Fruit fly (Drosophila melanogaster) whole organism, embryonic: Measurements from ENCODE around the gene CG12560.

Experiments used
- Abd-B ChIP-seq: fragments of 200-800 bp; sonication (Bioruptor generic); optimal IDR thresholded peaks from 2 replicates; lab custom pipeline; 2018; ENCODE audit warnings: missing biosample characterization, mild to moderate bottlenecking, missing genetic modification characterization, moderate library complexity
- CG10209 ChIP-seq: fragments of 200-800 bp; sonication (Bioruptor generic); optimal IDR thresholded peaks from 3 replicates; lab custom pipeline; 2017; ENCODE audit warnings: missing biosample characterization, mild to moderate bottlenecking, missing genetic modification characterization, missing genetic modification reagents
- CG1529 ChIP-seq: fragments of 200-800 bp; sonication (Bioruptor generic); optimal IDR thresholded peaks from 3 replicates; lab custom pipeline; 2018; ENCODE audit warnings: missing biosample characterization, missing genetic modification characterization
- CG31441 ChIP-seq: fragments of 200-800 bp; sonication (Bioruptor generic); IDR thresholded peaks from 2 replicates; pipeline ENCODE4 v1.3.6; 2022; ENCODE audit warnings: missing biosample characterization, missing genetic modification characterization
- HLH4C ChIP-seq: fragments of 200-800 bp; sonication (Bioruptor generic); IDR thresholded peaks from 3 replicates; pipeline ENCODE4 v1.3.6; 2022; ENCODE audit warnings: missing biosample characterization, missing genetic modification characterization; ENCODE audit not compliant: partially characterized antibody
- Ssrp ChIP-seq: fragments of 200-800 bp; sonication (Bioruptor generic); optimal IDR thresholded peaks from 2 replicates; lab custom pipeline; 2018; ENCODE audit warnings: missing biosample characterization, mild to moderate bottlenecking, missing genetic modification characterization, moderate library complexity
- oc ChIP-seq: fragments of 200-800 bp; sonication (Bioruptor generic); optimal IDR thresholded peaks from 2 replicates; lab custom pipeline; 2018; ENCODE audit warnings: missing biosample characterization, mild to moderate bottlenecking, missing genetic modification characterization, moderate library complexity
- slou ChIP-seq: fragments of 200-800 bp; sonication (Bioruptor generic); optimal IDR thresholded peaks from 3 replicates; lab custom pipeline; 2016; ENCODE audit warnings: missing biosample characterization, missing genetic modification characterization

dm6 chr2L:7993984-7994854 is 15.1 kb downstream of the CG12560 start, which contains the start of gene pes:
- TF ChIP-seq oc (peak; percentile 83), Ssrp (tag; lab: Kevin White, UChicago) (peak; percentile 91), CG10209 (GFP tag; lab: Kevin White, UChicago) (peak; percentile 75), CG1529 (GFP tag; lab: Kevin White, UChicago) (peak; percentile 29), slou (GFP tag; lab: Kevin White, UChicago) (peak; percentile 85), Abd-B (GFP tag; lab: Kevin White, UChicago) (peak; percentile 95), CG31441 (peak; percentile 90), HLH4C (peak; percentile 48; the same call in 1 of the 3 replicates)
